Fruit fly (Drosophila melanogaster): Measurements from ENCODE around the gene side-VII.

DNA sequence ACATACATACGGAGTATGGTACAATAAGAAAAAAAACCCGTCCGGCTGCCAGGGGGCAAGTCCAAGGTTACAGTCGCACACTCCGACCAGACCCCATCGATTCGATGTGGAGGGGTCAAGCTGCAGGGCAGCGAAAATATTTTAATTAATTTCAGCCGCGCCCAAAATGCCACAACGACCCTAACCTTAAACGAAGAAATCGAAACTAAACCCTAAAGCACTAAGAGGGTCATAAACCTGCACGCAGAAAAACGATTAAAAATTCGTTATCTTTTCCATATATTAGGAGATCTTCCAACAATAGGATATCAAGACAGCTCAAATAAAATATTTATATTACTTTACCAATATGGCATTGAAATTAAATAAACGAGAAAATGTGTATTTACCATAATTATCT, 37.9 kb downstream of the side-VII start:
- no peak for TF ChIP-seq psq (optimal IDR thresholded peaks at IDR 0.05)
- no peak for TF ChIP-seq Sin3A (optimal IDR thresholded peaks at IDR 0.05)
- no peak for TF ChIP-seq h (optimal IDR thresholded peaks at IDR 0.05)
- TF ChIP-seq insv (optimal IDR thresholded peaks at IDR 0.05): no peak
- TF ChIP-seq Myc (optimal IDR thresholded peaks at IDR 0.05): no peak

All from Kc167 (cell line).